Worm (Caenorhabditis elegans) whole organism, early embryonic: ENCODE data around the gene F25D1.8.

ENCODE experiments used
- B0310.2 ChIP-seq: sonication (generic microtip); optimal IDR thresholded peaks from 2 replicates; lab custom pipeline; 2016; ENCODE audit warnings: mild to moderate bottlenecking, missing genetic modification characterization, missing compliant biosample characterization
- ama-1 ChIP-seq: fragments of 150-350 bp; optimal IDR thresholded peaks from 2 replicates; lab custom pipeline; 2014
- ceh-36 ChIP-seq: sonication (generic microtip); optimal IDR thresholded peaks from 2 replicates; lab custom pipeline; 2016; ENCODE audit warnings: missing genetic modification characterization, inconsistent platforms, missing compliant biosample characterization
- ets-7 ChIP-seq: sonication (generic microtip); optimal IDR thresholded peaks from 2 replicates; lab custom pipeline; 2016; ENCODE audit warnings: missing genotype, missing genetic modification characterization, missing compliant biosample characterization
- flt-1 ChIP-seq: fragments of 200-800 bp; sonication (Bioruptor generic); IDR thresholded peaks from 2 replicates; pipeline ENCODE4 v1.3.6; 2022; ENCODE audit warnings: missing genetic modification characterization, missing compliant biosample characterization
- hmg-4 ChIP-seq: fragments of 200-800 bp; sonication (Bioruptor generic); optimal IDR thresholded peaks from 2 replicates; lab custom pipeline; 2018; ENCODE audit warnings: mild to moderate bottlenecking, missing genetic modification characterization, missing compliant biosample characterization
- tbx-11 ChIP-seq: fragments of 200-800 bp; sonication (Bioruptor generic); IDR thresholded peaks from 2 replicates; pipeline ENCODE4 v1.3.6; 2022; ENCODE audit warnings: missing genetic modification characterization, missing compliant biosample characterization

DNA sequence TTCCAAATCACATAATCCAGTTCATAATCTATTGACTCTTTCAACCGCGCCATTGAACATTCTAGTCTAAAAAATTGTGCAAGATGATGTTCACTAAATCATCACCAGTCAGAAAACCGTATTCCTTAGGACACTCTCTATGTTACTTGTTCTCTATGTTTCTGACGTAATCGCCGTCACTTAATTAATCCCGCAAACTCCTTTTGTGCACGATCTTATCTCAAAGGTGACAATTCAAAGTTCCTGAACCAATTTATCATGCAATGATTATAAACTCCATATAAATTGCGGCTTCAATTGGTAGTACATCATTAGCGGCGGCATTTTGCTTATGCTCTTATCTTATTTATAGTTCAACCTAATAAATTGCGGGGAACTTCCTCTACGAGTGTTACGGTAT is 23.6 kb downstream of the F25D1.8 start:
- TF ChIP-seq flt-1 (no peak), ama-1 (no peak), ets-7 (tag; lab: Kevin White, UChicago) (no peak), B0310.2 (no peak), hmg-4 (GFP tag; lab: Kevin White, UChicago) (no peak), tbx-11 (GFP tag; lab: Robert Waterston, UW) (no peak), ceh-36 (tag; lab: Kevin White, UChicago) (no peak)
